Worm (Caenorhabditis elegans) whole organism, late embryonic: ENCODE data around the gene K02E2.11.

Experiments used
- K02D7.2 ChIP-seq: sonication (generic microtip); optimal IDR thresholded peaks from 2 replicates; lab custom pipeline; 2017; ENCODE audit warnings: mild to moderate bottlenecking, missing genetic modification characterization, missing compliant biosample characterization
- Y22D7AL.16 ChIP-seq: sonication (generic microtip); optimal IDR thresholded peaks from 2 replicates; lab custom pipeline; 2016; ENCODE audit warnings: missing genetic modification characterization, missing compliant biosample characterization
- ceh-14 ChIP-seq: sonication (generic microtip); optimal IDR thresholded peaks from 2 replicates; lab custom pipeline; 2016; ENCODE audit warnings: missing genotype, missing genetic modification characterization, missing compliant biosample characterization
- ceh-18 ChIP-seq: sonication (generic microtip); optimal IDR thresholded peaks from 2 replicates; lab custom pipeline; 2016; ENCODE audit warnings: missing genetic modification characterization, missing compliant biosample characterization
- ceh-19 ChIP-seq: fragments of 200-800 bp; sonication (Bioruptor generic); optimal IDR thresholded peaks from 2 replicates; lab custom pipeline; 2018; ENCODE audit warnings: mild to moderate bottlenecking, missing genetic modification characterization, missing compliant biosample characterization
- ceh-30 ChIP-seq: fragments of 150-350 bp; optimal IDR thresholded peaks from 2 replicates; lab custom pipeline; 2014; ENCODE audit warnings: missing biosample characterization, missing genetic modification characterization
- ceh-34 ChIP-seq: sonication (generic microtip); optimal IDR thresholded peaks from 2 replicates; lab custom pipeline; 2016; ENCODE audit warnings: mild to moderate bottlenecking, missing genetic modification characterization, missing compliant biosample characterization
- dve-1 ChIP-seq: sonication (generic microtip); optimal IDR thresholded peaks from 2 replicates; lab custom pipeline; 2017; ENCODE audit warnings: antibody characterized with exemption, mild to moderate bottlenecking, missing genetic modification characterization, missing compliant biosample characterization
- ets-4 ChIP-seq: sonication (generic microtip); optimal IDR thresholded peaks from 2 replicates; lab custom pipeline; 2016; ENCODE audit warnings: missing genetic modification characterization, missing compliant biosample characterization
- eyg-1 ChIP-seq: sonication (generic microtip); optimal IDR thresholded peaks from 2 replicates; lab custom pipeline; 2016; ENCODE audit warnings: missing genotype, missing genetic modification characterization, missing compliant biosample characterization
- fax-1 ChIP-seq: sonication (generic microtip); optimal IDR thresholded peaks from 2 replicates; lab custom pipeline; 2016; ENCODE audit warnings: missing genotype, missing genetic modification characterization, missing compliant biosample characterization
- gmeb-2 ChIP-seq: sonication (generic microtip); optimal IDR thresholded peaks from 2 replicates; lab custom pipeline; 2016; ENCODE audit warnings: missing genetic modification characterization, inconsistent platforms, missing compliant biosample characterization
- madf-2 ChIP-seq: sonication (generic microtip); optimal IDR thresholded peaks from 2 replicates; lab custom pipeline; 2017; ENCODE audit warnings: missing genetic modification characterization, missing compliant biosample characterization
- nfya-1 ChIP-seq: sonication (generic microtip); optimal IDR thresholded peaks from 2 replicates; lab custom pipeline; 2017; ENCODE audit warnings: missing genetic modification characterization, mild to moderate bottlenecking, missing compliant biosample characterization, antibody characterized with exemption, moderate library complexity
- pax-1 ChIP-seq: fragments of 150-350 bp; optimal IDR thresholded peaks from 2 replicates; lab custom pipeline; 2014; ENCODE audit warnings: missing biosample characterization, missing genetic modification characterization
- pha-2 ChIP-seq: sonication (generic microtip); optimal IDR thresholded peaks from 2 replicates; lab custom pipeline; 2017; ENCODE audit warnings: mild to moderate bottlenecking, missing genetic modification characterization, missing compliant biosample characterization
- pros-1 ChIP-seq: fragments of 150-350 bp; optimal IDR thresholded peaks from 2 replicates; lab custom pipeline; 2014; ENCODE audit warnings: missing biosample characterization, missing genetic modification reagents, missing genetic modification characterization
- sdc-2 ChIP-seq: sonication (generic microtip); optimal IDR thresholded peaks from 2 replicates; lab custom pipeline; 2016; ENCODE audit warnings: missing genotype, missing genetic modification characterization, missing compliant biosample characterization
- tbx-2 ChIP-seq: sonication (generic microtip); optimal IDR thresholded peaks from 2 replicates; lab custom pipeline; 2016; ENCODE audit warnings: missing genetic modification characterization, missing compliant biosample characterization
- tbx-7 ChIP-seq: sonication (generic microtip); optimal IDR thresholded peaks from 2 replicates; lab custom pipeline; 2016; ENCODE audit warnings: missing genotype, missing genetic modification characterization, missing compliant biosample characterization
- ztf-16 ChIP-seq: sonication (generic microtip); optimal IDR thresholded peaks from 2 replicates; lab custom pipeline; 2017; ENCODE audit warnings: missing genetic modification characterization, missing compliant biosample characterization

K02E2.11 gene

DNA sequence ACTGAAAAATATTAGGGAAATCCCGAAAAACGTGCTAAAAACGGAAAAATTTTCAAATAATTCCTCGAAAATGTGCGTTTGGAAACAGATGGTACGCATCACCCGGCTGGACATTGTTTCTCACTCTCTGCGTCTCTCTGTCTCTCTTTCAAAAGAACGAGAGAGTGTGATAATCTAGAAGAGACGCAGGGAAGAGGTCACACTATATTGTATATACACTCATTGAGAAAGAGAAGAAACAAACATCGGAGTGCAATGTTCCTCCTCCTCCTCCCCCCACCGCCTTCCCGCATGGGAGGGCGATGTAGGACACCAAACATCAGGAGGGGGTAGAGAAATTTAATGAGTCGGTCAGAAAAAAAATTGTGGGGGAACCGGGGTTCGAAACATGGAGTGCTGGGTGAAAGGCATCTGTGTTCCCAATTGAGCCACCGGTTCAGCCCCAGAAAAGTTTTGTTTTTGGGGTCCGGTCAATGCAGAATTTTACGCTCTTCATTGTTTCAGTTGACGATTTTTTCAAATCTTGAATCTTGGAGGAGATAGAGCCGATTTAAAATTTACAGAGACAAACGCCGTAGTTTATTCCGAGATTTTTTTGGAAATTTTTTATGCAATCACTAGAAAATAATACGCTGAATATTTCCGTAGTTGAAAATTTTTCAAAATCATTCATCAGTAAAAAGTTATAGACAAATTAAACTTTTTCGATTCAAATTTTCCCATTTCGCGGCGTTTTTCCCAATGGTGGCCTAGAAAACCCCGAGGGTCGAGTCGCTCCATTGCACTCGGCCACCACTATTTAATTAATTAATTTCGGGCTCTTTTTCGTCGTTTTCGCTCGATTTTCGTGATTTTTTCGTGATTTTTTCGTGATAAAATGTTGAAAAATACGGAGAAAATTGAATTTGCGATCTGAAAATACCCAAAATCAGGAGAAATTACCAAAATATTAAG lies 41.4 kb downstream of the K02E2.11 start (continued):
- TF ChIP-seq tbx-7 (peak; percentile 78), ets-4 (tag; lab: Kevin White, UChicago) (peak; percentile 79), pax-1 (tag; lab: Kevin White, UChicago) (peak; percentile 43), ztf-16 (tag; lab: Kevin White, UChicago) (peak; percentile 9), pros-1 (tag; lab: Kevin White, UChicago) (peak; percentile 47)

DNA sequence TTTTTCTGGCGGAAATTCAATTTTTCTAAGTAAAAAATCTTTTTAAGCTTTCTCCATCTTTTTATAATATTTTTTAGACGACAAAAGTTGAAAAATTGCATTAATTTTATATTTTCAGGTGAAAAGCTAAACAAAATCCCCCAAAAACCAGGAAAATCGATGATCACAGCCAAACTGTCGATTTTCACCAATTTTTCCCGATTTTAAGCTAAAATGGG lies 42.0 kb downstream of the K02E2.11 start, which contains the start of the genes fce-2 and F48F5.8:
fce-2 (plus strand) TSS at position 119 of the 218 bp plus-strand sequence.
F48F5.8 (plus strand) TSS at position 160 of the 218 bp plus-strand sequence.
- TF ChIP-seq K02D7.2 (tag; lab: Kevin White, UChicago): no peak
- no peak for TF ChIP-seq ceh-18 (tag; lab: Kevin White, UChicago)
- no peak for TF ChIP-seq tbx-7
- no peak for TF ChIP-seq pax-1 (tag; lab: Kevin White, UChicago)
- no peak for TF ChIP-seq fax-1 (tag; lab: Kevin White, UChicago)
- TF ChIP-seq ceh-19: no peak
- no peak for TF ChIP-seq dve-1 (tag; lab: Kevin White, UChicago)
- TF ChIP-seq madf-2 (tag; lab: Kevin White, UChicago): no peak
- no peak for TF ChIP-seq ztf-16 (tag; lab: Kevin White, UChicago)
- no peak for TF ChIP-seq ceh-30 (tag; lab: Kevin White, UChicago)
- TF ChIP-seq eyg-1 (tag; lab: Kevin White, UChicago): no peak
- TF ChIP-seq Y22D7AL.16 (tag; lab: Kevin White, UChicago): no peak
- TF ChIP-seq tbx-2: no peak
- TF ChIP-seq ets-4 (tag; lab: Kevin White, UChicago): no peak
- TF ChIP-seq sdc-2 (tag; lab: Kevin White, UChicago): no peak
- no peak for TF ChIP-seq gmeb-2 (tag; lab: Kevin White, UChicago)
- TF ChIP-seq ceh-14 (tag; lab: Kevin White, UChicago): no peak
- no peak for TF ChIP-seq pha-2 (tag; lab: Kevin White, UChicago)
- TF ChIP-seq nfya-1: no peak
- no peak for TF ChIP-seq ceh-34 (tag; lab: Kevin White, UChicago)

DNA sequence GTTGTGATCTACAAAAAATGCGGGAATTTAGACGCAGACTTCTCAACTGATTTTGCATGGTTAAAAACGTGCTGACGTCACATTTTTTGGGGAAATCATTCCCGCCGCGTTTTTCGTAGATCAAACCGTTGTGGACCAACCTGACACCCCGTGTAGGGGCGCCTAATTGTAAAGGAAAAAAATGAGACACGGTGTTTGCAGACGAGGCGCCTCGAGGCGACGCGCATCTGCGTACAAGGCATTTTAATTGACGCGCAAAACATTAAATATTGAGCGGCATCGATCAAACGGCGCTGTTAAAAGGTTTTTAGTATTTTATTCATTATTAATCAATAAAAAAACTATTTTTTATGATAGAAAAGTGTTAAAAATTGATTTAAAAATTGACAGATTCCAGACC lies 48.3 kb downstream of the K02E2.11 start:
- peak; percentile 54 for TF ChIP-seq pha-2 (tag; lab: Kevin White, UChicago)
